Fruit fly (Drosophila melanogaster) whole organism, embryonic: ENCODE data around the gene CG7248.
A peak's percentile ranks its signal among the peaks of the same experiment; 100 is the strongest.

Experiments used
- Abd-B ChIP-seq: fragments of 200-800 bp; sonication (Bioruptor generic); optimal IDR thresholded peaks from 2 replicates; lab custom pipeline; 2018; ENCODE audit warnings: missing biosample characterization, mild to moderate bottlenecking, missing genetic modification characterization, moderate library complexity
- CG11085 ChIP-seq: fragments of 200-800 bp; sonication (Bioruptor generic); IDR thresholded peaks from 2 replicates; pipeline ENCODE4 v1.3.6; 2022; ENCODE audit warnings: missing biosample characterization, missing genetic modification characterization
- CG11398 ChIP-seq: fragments of 200-800 bp; sonication (Bioruptor generic); optimal IDR thresholded peaks from 2 replicates; lab custom pipeline; 2016; ENCODE audit warnings: missing biosample characterization, missing genetic modification characterization
- CG11696 ChIP-seq: fragments of 200-800 bp; sonication (Bioruptor generic); IDR thresholded peaks from 2 replicates; pipeline ENCODE4 v1.3.6; 2022; ENCODE audit warnings: missing biosample characterization, missing genetic modification characterization
- CG11723 ChIP-seq: fragments of 200-800 bp; sonication (Bioruptor generic); optimal IDR thresholded peaks from 2 replicates; lab custom pipeline; 2017; ENCODE audit warnings: missing biosample characterization, mild to moderate bottlenecking, missing genetic modification characterization
- CG12391 ChIP-seq: fragments of 200-800 bp; sonication (Bioruptor generic); optimal IDR thresholded peaks from 3 replicates; lab custom pipeline; 2018; ENCODE audit warnings: missing biosample characterization, mild to moderate bottlenecking, missing genetic modification characterization, moderate library complexity
- CG14050 ChIP-seq: fragments of 200-800 bp; sonication (Bioruptor generic); IDR thresholded peaks from 3 replicates; pipeline ENCODE4 v1.3.6; 2022; ENCODE audit warnings: missing biosample characterization, missing genetic modification characterization
- CG17612 ChIP-seq: fragments of 200-800 bp; sonication (Bioruptor generic); IDR thresholded peaks from 2 replicates; pipeline ENCODE4 v1.3.6; 2022; ENCODE audit warnings: missing biosample characterization, missing genetic modification characterization
- CG2875 ChIP-seq: fragments of 200-800 bp; sonication (Bioruptor generic); optimal IDR thresholded peaks from 2 replicates; lab custom pipeline; 2017; ENCODE audit warnings: missing biosample characterization, mild to moderate bottlenecking, missing genetic modification characterization, missing genetic modification reagents
- CG30431 ChIP-seq: fragments of 200-800 bp; sonication (Bioruptor generic); optimal IDR thresholded peaks from 2 replicates; lab custom pipeline; 2017; ENCODE audit warnings: missing biosample characterization, missing genetic modification characterization
- CG6813 ChIP-seq: fragments of 200-800 bp; sonication (Bioruptor generic); optimal IDR thresholded peaks from 2 replicates; lab custom pipeline; 2017; ENCODE audit warnings: missing biosample characterization, missing genetic modification characterization, mild to moderate bottlenecking, moderate library complexity, missing genetic modification reagents
- CG9609 ChIP-seq: fragments of 200-800 bp; sonication (Bioruptor generic); optimal IDR thresholded peaks from 3 replicates; lab custom pipeline; 2016; ENCODE audit warnings: missing biosample characterization, missing genetic modification characterization
- CTCF ChIP-seq: fragments of 200-800 bp; sonication (Bioruptor generic); optimal IDR thresholded peaks from 2 replicates; lab custom pipeline; 2017; ENCODE audit warnings: missing biosample characterization, mild to moderate bottlenecking, missing genetic modification characterization, moderate library complexity
- Chrac-16 ChIP-seq: fragments of 200-800 bp; sonication (Bioruptor generic); optimal IDR thresholded peaks from 3 replicates; lab custom pipeline; 2016; ENCODE audit warnings: missing biosample characterization, missing genetic modification characterization
- CkIIα-i1 ChIP-seq: fragments of 200-800 bp; sonication (Bioruptor generic); IDR thresholded peaks from 2 replicates; pipeline ENCODE4 v1.3.6; 2022; ENCODE audit warnings: missing biosample characterization, missing genetic modification characterization
- Deaf1 ChIP-seq: fragments of 200-800 bp; optimal IDR thresholded peaks from 3 replicates; lab custom pipeline; 2019; ENCODE audit warnings: missing biosample characterization, mild to moderate bottlenecking, missing genetic modification characterization, moderate library complexity
- Dek ChIP-seq: fragments of 200-800 bp; sonication (Bioruptor generic); optimal IDR thresholded peaks from 3 replicates; lab custom pipeline; 2019; ENCODE audit warnings: missing biosample characterization, mild to moderate bottlenecking, missing genetic modification characterization, moderate library complexity
- Fer2 ChIP-seq: fragments of 200-800 bp; sonication (Bioruptor generic); optimal IDR thresholded peaks from 2 replicates; lab custom pipeline; 2018; ENCODE audit warnings: missing biosample characterization, mild to moderate bottlenecking, missing genetic modification characterization, moderate library complexity
- GATAe ChIP-seq: fragments of 200-800 bp; sonication (Bioruptor generic); conservative IDR thresholded peaks from 2 replicates; pipeline ENCODE4 v1.3.6; 2022; ENCODE audit warnings: missing biosample characterization, missing genetic modification characterization
- HHEX ChIP-seq: fragments of 200-800 bp; sonication (Bioruptor generic); optimal IDR thresholded peaks from 3 replicates; lab custom pipeline; 2017; ENCODE audit warnings: missing biosample characterization, mild to moderate bottlenecking, missing genetic modification characterization, missing genetic modification reagents
- Hmr ChIP-seq: fragments of 200-800 bp; sonication (Bioruptor generic); optimal IDR thresholded peaks from 3 replicates; lab custom pipeline; 2017; ENCODE audit warnings: mild to moderate bottlenecking, missing biosample characterization, missing genetic modification reagents, missing genetic modification characterization
- Hr3 ChIP-seq: fragments of 200-800 bp; sonication (Bioruptor generic); optimal IDR thresholded peaks from 3 replicates; lab custom pipeline; 2016; ENCODE audit warnings: missing biosample characterization, missing genetic modification characterization
- Neu2 ChIP-seq: fragments of 200-800 bp; sonication (Bioruptor generic); optimal IDR thresholded peaks from 3 replicates; lab custom pipeline; 2016; ENCODE audit warnings: missing biosample characterization, missing genetic modification characterization, borderline replicate concordance
- NfI ChIP-seq: fragments of 200-800 bp; sonication (Bioruptor generic); optimal IDR thresholded peaks from 3 replicates; lab custom pipeline; 2018; ENCODE audit warnings: missing biosample characterization, mild to moderate bottlenecking, missing genetic modification characterization, moderate library complexity
- Pdp1 ChIP-seq, 2 experiments: fragments of 200-800 bp; sonication (Bioruptor generic); optimal IDR thresholded peaks; 3 replicates each; lab custom pipeline; 2016; ENCODE audit warnings: missing biosample characterization in 2 of 2, missing genetic modification characterization in 2 of 2, mild to moderate bottlenecking in 1 of 2, moderate library complexity in 1 of 2
- Spps ChIP-seq: fragments of 200-800 bp; sonication (Bioruptor generic); optimal IDR thresholded peaks from 2 replicates; lab custom pipeline; 2018; ENCODE audit warnings: missing biosample characterization, mild to moderate bottlenecking, missing genetic modification characterization
- Usf ChIP-seq: fragments of 200-800 bp; sonication (Bioruptor generic); optimal IDR thresholded peaks from 2 replicates; lab custom pipeline; 2017; ENCODE audit warnings: missing genotype, missing biosample characterization, missing genetic modification characterization
- Xrp1 ChIP-seq: fragments of 200-800 bp; sonication (Bioruptor generic); IDR thresholded peaks from 2 replicates; pipeline ENCODE4 v1.3.6; 2022; ENCODE audit warnings: missing biosample characterization, missing genetic modification characterization
- ap ChIP-seq: fragments of 200-800 bp; sonication (Bioruptor generic); IDR thresholded peaks from 2 replicates; pipeline ENCODE4 v1.3.6; 2022; ENCODE audit warnings: missing biosample characterization, missing genetic modification characterization
- ato ChIP-seq: fragments of 200-800 bp; sonication (Bioruptor generic); IDR thresholded peaks from 2 replicates; pipeline ENCODE4 v1.3.6; 2022; ENCODE audit warnings: missing biosample characterization, missing genetic modification characterization; ENCODE audit not compliant: partially characterized antibody
- crp ChIP-seq, 2 experiments: fragments of 200-800 bp; sonication (Bioruptor generic); optimal IDR thresholded peaks; 2 replicates in 1 of 2; 3 replicates in 1 of 2; lab custom pipeline; 2017; ENCODE audit warnings: missing biosample characterization in 2 of 2, missing genetic modification characterization in 2 of 2, mild to moderate bottlenecking in 1 of 2, moderate library complexity in 1 of 2
- dan ChIP-seq: fragments of 200-800 bp; sonication (Bioruptor generic); IDR thresholded peaks from 2 replicates; pipeline ENCODE4 v1.3.6; 2022; ENCODE audit warnings: missing biosample characterization, missing genetic modification characterization
- ewg ChIP-seq: fragments of 200-800 bp; sonication (Bioruptor generic); optimal IDR thresholded peaks from 3 replicates; lab custom pipeline; 2017; ENCODE audit warnings: mild to moderate bottlenecking, missing biosample characterization, missing genetic modification reagents, missing genetic modification characterization
- exex ChIP-seq: fragments of 200-800 bp; sonication (Bioruptor generic); optimal IDR thresholded peaks from 4 replicates; lab custom pipeline; 2018; ENCODE audit warnings: missing biosample characterization, mild to moderate bottlenecking, missing genetic modification characterization, moderate library complexity
- gem ChIP-seq: fragments of 200-800 bp; sonication (Bioruptor generic); optimal IDR thresholded peaks from 2 replicates; lab custom pipeline; 2019; ENCODE audit warnings: missing biosample characterization, mild to moderate bottlenecking, missing genetic modification characterization, moderate library complexity
- grn ChIP-seq: fragments of 200-800 bp; sonication (Bioruptor generic); optimal IDR thresholded peaks from 3 replicates; lab custom pipeline; 2017; ENCODE audit warnings: missing biosample characterization, missing genetic modification characterization
- hth ChIP-seq: fragments of >200 bp; optimal IDR thresholded peaks from 2 replicates; lab custom pipeline; 2017; ENCODE audit warnings: inconsistent platforms
- kah ChIP-seq: fragments of 200-800 bp; sonication (Bioruptor generic); optimal IDR thresholded peaks from 2 replicates; lab custom pipeline; 2018; ENCODE audit warnings: missing biosample characterization, mild to moderate bottlenecking, missing genetic modification characterization
- luna ChIP-seq: fragments of 200-800 bp; sonication (Bioruptor generic); optimal IDR thresholded peaks from 2 replicates; lab custom pipeline; 2016; ENCODE audit warnings: missing biosample characterization, missing genetic modification characterization
- mirr ChIP-seq: fragments of 200-800 bp; sonication (Bioruptor generic); optimal IDR thresholded peaks from 3 replicates; lab custom pipeline; 2018; ENCODE audit warnings: missing biosample characterization, mild to moderate bottlenecking, missing genetic modification characterization
- nerfin-1 ChIP-seq: fragments of 200-800 bp; sonication (Bioruptor generic); optimal IDR thresholded peaks from 3 replicates; lab custom pipeline; 2019; ENCODE audit warnings: missing biosample characterization, mild to moderate bottlenecking, missing genetic modification characterization, moderate library complexity
- phol ChIP-seq: fragments of 200-800 bp; sonication (Bioruptor generic); optimal IDR thresholded peaks from 3 replicates; lab custom pipeline; 2018; ENCODE audit warnings: missing biosample characterization, mild to moderate bottlenecking, missing genetic modification characterization, moderate library complexity
- ranshi ChIP-seq: fragments of 200-800 bp; sonication (Bioruptor generic); IDR thresholded peaks from 2 replicates; pipeline ENCODE4 v1.3.6; 2022; ENCODE audit warnings: missing biosample characterization, missing genetic modification characterization
- row ChIP-seq: fragments of 200-800 bp; sonication (Bioruptor generic); IDR thresholded peaks from 3 replicates; pipeline ENCODE4 v1.3.6; 2022; ENCODE audit warnings: missing biosample characterization, missing genetic modification characterization
- salm ChIP-seq: fragments of 200-800 bp; sonication (Bioruptor generic); optimal IDR thresholded peaks from 2 replicates; lab custom pipeline; 2018; ENCODE audit warnings: missing biosample characterization, mild to moderate bottlenecking, missing genetic modification characterization
- seq ChIP-seq: fragments of 200-800 bp; sonication (Bioruptor generic); IDR thresholded peaks from 2 replicates; pipeline ENCODE4 v1.3.6; 2022; ENCODE audit warnings: missing biosample characterization, missing genetic modification characterization
- sima ChIP-seq: fragments of 200-800 bp; sonication (Bioruptor generic); optimal IDR thresholded peaks from 2 replicates; lab custom pipeline; 2016; ENCODE audit warnings: missing biosample characterization, missing genetic modification characterization
- slbo ChIP-seq: fragments of 200-800 bp; sonication (Bioruptor generic); IDR thresholded peaks from 2 replicates; pipeline ENCODE4 v1.3.6; 2022; ENCODE audit warnings: missing biosample characterization, missing genetic modification characterization
- ssp ChIP-seq: fragments of 200-800 bp; sonication (Bioruptor generic); IDR thresholded peaks from 2 replicates; pipeline ENCODE4 v1.3.6; 2022; ENCODE audit warnings: missing biosample characterization, missing genetic modification characterization
- tgo ChIP-seq: fragments of 200-800 bp; sonication (Bioruptor generic); IDR thresholded peaks from 3 replicates; pipeline ENCODE4 v1.3.6; 2022; ENCODE audit warnings: missing biosample characterization, missing genetic modification characterization
- trh ChIP-seq: fragments of 200-800 bp; sonication (Bioruptor generic); optimal IDR thresholded peaks from 2 replicates; lab custom pipeline; 2016; ENCODE audit warnings: missing biosample characterization, missing genetic modification characterization
- zfh1 ChIP-seq: fragments of 200-800 bp; sonication (Bioruptor generic); IDR thresholded peaks from 3 replicates; pipeline ENCODE4 v1.3.6; 2022; ENCODE audit warnings: missing biosample characterization, missing genetic modification characterization

Gene CG7248

DNA sequence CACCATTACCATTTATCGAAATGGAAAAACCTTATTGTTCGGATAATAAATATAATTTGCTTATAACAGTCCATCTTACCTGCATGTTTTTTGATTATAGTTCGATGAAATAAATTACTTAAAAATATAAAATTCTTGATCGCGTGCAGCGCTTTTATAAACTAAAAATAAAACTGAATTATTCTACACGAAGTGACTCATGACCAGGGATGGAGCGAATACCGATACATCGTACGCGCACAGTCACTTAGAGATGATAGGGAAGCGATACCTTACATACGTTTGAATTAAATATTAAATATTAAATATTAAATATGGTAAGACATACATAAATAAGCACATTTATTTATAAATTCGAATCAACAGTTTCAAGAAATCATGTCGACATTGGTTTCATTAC lies 39.1 kb downstream of the CG7248 start, which contains the start of gene viaf (continued):
- TF ChIP-seq Usf (GFP tag; lab: Kevin White, UChicago), result no peak
- no peak for TF ChIP-seq Hmr (GFP tag; lab: Kevin White, UChicago)
- TF ChIP-seq crp (GFP tag; optimal IDR thresholded peaks at IDR 0.05; lab: Kevin White, UChicago), result no peak
- TF ChIP-seq ap (GFP tag; lab: Robert Waterston, UW), result 0 out of 2 replicates have a peak, but pooled peaks have one; percentile 7
- no peak for TF ChIP-seq dan (GFP tag; lab: Robert Waterston, UW)
- TF ChIP-seq salm (tag; lab: Kevin White, UChicago), result no peak
- no peak for TF ChIP-seq ranshi (GFP tag; lab: Robert Waterston, UW)
- no peak for TF ChIP-seq kah (GFP tag; lab: Kevin White, UChicago)
- no peak for TF ChIP-seq ewg
- TF ChIP-seq CG6813 (GFP tag; lab: Kevin White, UChicago), result no peak
- no peak for TF ChIP-seq Abd-B (GFP tag; lab: Kevin White, UChicago)
- no peak for TF ChIP-seq gem (tag; lab: Kevin White, UChicago)
- TF ChIP-seq exex (tag; lab: Kevin White, UChicago), result no peak
- no peak for TF ChIP-seq CG30431 (GFP tag; lab: Kevin White, UChicago)
- TF ChIP-seq NfI (GFP tag; lab: Kevin White, UChicago), result no peak
- no peak for TF ChIP-seq CG11696 (GFP tag; lab: Robert Waterston, UW)
- no peak for TF ChIP-seq CG11723 (GFP tag; lab: Kevin White, UChicago)
- no peak for TF ChIP-seq hth (lab: Kevin White, UChicago)
- TF ChIP-seq CG14050 (GFP tag; lab: Robert Waterston, UW), result no peak
- TF ChIP-seq tgo (GFP tag; lab: Robert Waterston, UW), result peak; percentile 29; the same call in 2 of the 3 replicates
- TF ChIP-seq CkIIα-i1 (GFP tag; lab: Robert Waterston, UW), result no peak
- TF ChIP-seq CG9609, result no peak
- peak; percentile 82 for TF ChIP-seq slbo (GFP tag; lab: Robert Waterston, UW)
- no peak for TF ChIP-seq Pdp1 (GFP tag; optimal IDR thresholded peaks at IDR 0.05; lab: Kevin White, UChicago)
- TF ChIP-seq Dek, result no peak
- TF ChIP-seq grn, result no peak
- no peak for TF ChIP-seq HHEX (GFP tag; lab: Kevin White, UChicago)
- TF ChIP-seq row (GFP tag; lab: Robert Waterston, UW), result peak; percentile 86
- TF ChIP-seq ato (GFP tag; lab: Robert Waterston, UW), result peak; percentile 86
- TF ChIP-seq zfh1 (GFP tag; lab: Robert Waterston, UW), result peak; percentile 61; the same call in 1 of the 3 replicates
- no peak for TF ChIP-seq mirr (GFP tag; lab: Kevin White, UChicago)
- TF ChIP-seq Neu2, result no peak
- no peak for TF ChIP-seq sima (GFP tag; lab: Kevin White, UChicago)
- TF ChIP-seq Xrp1 (GFP tag; lab: Robert Waterston, UW), result no peak; the same call in 1 of the 2 replicates
- TF ChIP-seq Deaf1 (tag; lab: Kevin White, UChicago), result no peak
- TF ChIP-seq Fer2 (tag; lab: Kevin White, UChicago), result peak; percentile 15
- TF ChIP-seq CG11085 (GFP tag; lab: Robert Waterston, UW), result no peak
- peak; percentile 64 for TF ChIP-seq Hr3 (GFP tag; lab: Kevin White, UChicago)
- no peak for TF ChIP-seq nerfin-1 (tag; lab: Kevin White, UChicago)
- peak; percentile 49 for TF ChIP-seq CTCF (GFP tag; lab: Kevin White, UChicago)
- no peak for TF ChIP-seq CG2875
- TF ChIP-seq seq, result no peak
- no peak for TF ChIP-seq trh (GFP tag; lab: Kevin White, UChicago)
- no peak for TF ChIP-seq GATAe
- TF ChIP-seq Chrac-16 (GFP tag; lab: Kevin White, UChicago), result peak; percentile 53
- no peak for TF ChIP-seq ssp (GFP tag; lab: Robert Waterston, UW)
- no peak for TF ChIP-seq CG17612 (GFP tag; lab: Robert Waterston, UW)
- peak; percentile 20 for TF ChIP-seq Spps (tag; lab: Kevin White, UChicago)
- TF ChIP-seq luna (GFP tag; lab: Kevin White, UChicago), result peak; percentile 2
- TF ChIP-seq phol (tag; lab: Kevin White, UChicago), result peak; percentile 69
- peak; percentile 79 for TF ChIP-seq CG12391 (tag; lab: Kevin White, UChicago)
- no peak for TF ChIP-seq CG11398 (GFP tag; lab: Kevin White, UChicago)
